Worm (Caenorhabditis elegans) whole organism, L3 larva: ENCODE data around the gene nspe-8.

Experiments used
- R02D3.7 ChIP-seq: fragments of 150-350 bp; optimal IDR thresholded peaks from 2 replicates; lab custom pipeline; 2014; ENCODE audit warnings: missing biosample characterization, missing genetic modification characterization
- unc-62 ChIP-seq: fragments of 150-350 bp; sonication (generic microtip); optimal IDR thresholded peaks from 4 replicates; lab custom pipeline; 2014; ENCODE audit warnings: missing biosample characterization, missing genetic modification reagents, missing genetic modification characterization
- zag-1 ChIP-seq: fragments of 150-350 bp; optimal IDR thresholded peaks from 2 replicates; lab custom pipeline; 2014; ENCODE audit warnings: missing biosample characterization, missing genetic modification characterization
- ztf-4 ChIP-seq: fragments of 150-350 bp; optimal IDR thresholded peaks from 2 replicates; lab custom pipeline; 2014; ENCODE audit warnings: missing biosample characterization, missing genetic modification characterization

DNA sequence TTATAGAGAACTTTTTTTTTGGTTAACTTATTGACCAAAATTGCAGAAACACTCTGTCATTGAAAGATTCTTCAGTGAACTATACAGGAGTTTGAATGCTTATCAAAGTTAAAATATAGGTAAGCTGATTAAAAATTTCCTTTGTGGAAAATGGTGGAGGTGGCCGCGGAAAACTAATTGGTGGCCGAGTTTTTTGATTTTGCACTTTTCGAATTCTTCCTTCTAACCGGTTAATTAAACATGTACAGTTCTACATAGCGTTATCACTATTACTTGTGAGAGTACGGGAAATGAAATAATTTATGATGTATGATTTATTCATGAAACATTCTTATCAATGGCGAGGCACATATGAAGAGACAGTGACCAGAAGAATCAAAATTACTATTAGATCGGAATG lies 44.0 kb downstream of the nspe-8 start, which contains the start of gene clec-8:
- TF ChIP-seq unc-62 (GFP tag; lab: Kevin White, UChicago) (no peak), R02D3.7 (no peak), ztf-4 (no peak), zag-1 (no peak)
